Fruit fly (Drosophila melanogaster): Measurements from ENCODE around the gene SsRbeta.

DNA sequence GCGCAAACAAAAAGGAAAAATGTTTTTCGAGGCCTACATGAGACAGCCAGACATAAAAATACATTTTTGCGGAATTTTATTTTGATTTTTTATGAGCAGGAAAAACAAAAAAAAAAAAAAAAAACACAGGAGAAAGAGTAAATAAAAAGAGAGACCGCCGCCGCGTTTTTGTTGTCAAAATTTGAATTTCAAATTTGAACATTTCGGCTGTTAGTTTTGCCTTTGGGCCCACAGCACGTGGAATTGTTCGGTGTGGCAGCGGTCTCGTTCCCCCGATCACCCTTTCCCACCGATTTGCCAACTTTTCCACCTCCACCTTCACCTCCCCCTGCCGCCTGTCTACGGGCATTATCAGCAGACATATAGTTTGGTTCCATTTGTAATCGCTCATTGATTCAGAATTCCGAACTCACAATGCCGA is 27.4 kb downstream of the SsRbeta start:
- no peak for TF ChIP-seq pan (optimal IDR thresholded peaks at IDR 0.05)
- TF ChIP-seq psq (optimal IDR thresholded peaks at IDR 0.05): no peak
- TF ChIP-seq usp (GFP tag; optimal IDR thresholded peaks at IDR 0.05): no peak
- TF ChIP-seq CG8478 (optimal IDR thresholded peaks at IDR 0.05): no peak
- TF ChIP-seq EcR (GFP tag; optimal IDR thresholded peaks at IDR 0.05): no peak

All from whole organism.